Fruit fly (Drosophila melanogaster) whole organism, embryonic: ENCODE measurements around the gene RluA-1.

Experiments used
- Awh ChIP-seq: fragments of 200-800 bp; sonication (Bioruptor generic); IDR thresholded peaks from 2 replicates; pipeline ENCODE4, ENCODE4 v1.3.6; 2022; ENCODE audit warnings: missing biosample characterization, missing genetic modification characterization
- B-H2 ChIP-seq: fragments of 200-800 bp; sonication (Bioruptor generic); optimal IDR thresholded peaks from 2 replicates; lab custom pipeline; 2018; ENCODE audit warnings: missing biosample characterization, mild to moderate bottlenecking, missing genetic modification characterization
- Bdp1 ChIP-seq: fragments of 200-800 bp; sonication (Bioruptor generic); optimal IDR thresholded peaks from 3 replicates; lab custom pipeline; 2016; ENCODE audit warnings: missing biosample characterization, missing genetic modification characterization
- CG10209 ChIP-seq: fragments of 200-800 bp; sonication (Bioruptor generic); optimal IDR thresholded peaks from 3 replicates; lab custom pipeline; 2017; ENCODE audit warnings: missing biosample characterization, mild to moderate bottlenecking, missing genetic modification characterization, missing genetic modification reagents
- CG10431 ChIP-seq: fragments of 200-800 bp; sonication (Bioruptor generic); optimal IDR thresholded peaks from 3 replicates; lab custom pipeline; 2018; ENCODE audit warnings: missing biosample characterization, mild to moderate bottlenecking, missing genetic modification characterization
- CG10543 ChIP-seq: fragments of 200-800 bp; sonication (Bioruptor generic); optimal IDR thresholded peaks from 3 replicates; lab custom pipeline; 2017; ENCODE audit warnings: missing biosample characterization, mild to moderate bottlenecking, missing genetic modification characterization, moderate library complexity
- CG11085 ChIP-seq: fragments of 200-800 bp; sonication (Bioruptor generic); IDR thresholded peaks from 2 replicates; pipeline ENCODE4 v1.3.6; 2022; ENCODE audit warnings: missing biosample characterization, missing genetic modification characterization
- CG11456 ChIP-seq: fragments of 200-800 bp; sonication (Bioruptor generic); IDR thresholded peaks from 3 replicates; pipeline ENCODE4 v1.3.6; 2022; ENCODE audit warnings: missing biosample characterization, missing genetic modification characterization
- CG12071 ChIP-seq: fragments of 200-800 bp; sonication (Bioruptor generic); optimal IDR thresholded peaks from 3 replicates; lab custom pipeline; 2018; ENCODE audit warnings: missing biosample characterization, mild to moderate bottlenecking, missing genetic modification characterization
- CG17186 ChIP-seq: fragments of 200-800 bp; sonication (Bioruptor generic); optimal IDR thresholded peaks from 3 replicates; lab custom pipeline; 2017; ENCODE audit warnings: missing biosample characterization, missing genetic modification reagents, missing genetic modification characterization
- CG17361 ChIP-seq: fragments of 200-800 bp; sonication (Bioruptor generic); IDR thresholded peaks from 3 replicates; pipeline ENCODE4 v1.3.6; 2022; ENCODE audit warnings: missing biosample characterization, missing genetic modification characterization
- CG17829 ChIP-seq: fragments of 200-800 bp; optimal IDR thresholded peaks from 2 replicates; lab custom pipeline; 2019; ENCODE audit warnings: missing biosample characterization, mild to moderate bottlenecking, missing genetic modification characterization, moderate library complexity
- CG30403 ChIP-seq: fragments of 200-800 bp; sonication (Bioruptor generic); optimal IDR thresholded peaks from 3 replicates; lab custom pipeline; 2016; ENCODE audit warnings: missing biosample characterization, missing genetic modification characterization
- CG3163 ChIP-seq: fragments of 200-800 bp; sonication (Bioruptor generic); optimal IDR thresholded peaks from 3 replicates; lab custom pipeline; 2016; ENCODE audit warnings: missing biosample characterization, missing genetic modification characterization
- CG3995 ChIP-seq: fragments of 200-800 bp; sonication (Bioruptor generic); optimal IDR thresholded peaks from 3 replicates; lab custom pipeline; 2016; ENCODE audit warnings: missing biosample characterization, missing genetic modification characterization
- CG4328 ChIP-seq: fragments of 200-800 bp; sonication (Bioruptor generic); optimal IDR thresholded peaks from 3 replicates; lab custom pipeline; 2017; ENCODE audit warnings: missing biosample characterization, missing genetic modification reagents, missing genetic modification characterization
- CG4854 ChIP-seq: fragments of 200-800 bp; sonication (Bioruptor generic); optimal IDR thresholded peaks from 2 replicates; lab custom pipeline; 2016; ENCODE audit warnings: missing biosample characterization, missing genetic modification characterization, inconsistent platforms
- CG9609 ChIP-seq: fragments of 200-800 bp; sonication (Bioruptor generic); optimal IDR thresholded peaks from 3 replicates; lab custom pipeline; 2016; ENCODE audit warnings: missing biosample characterization, missing genetic modification characterization
- Dad ChIP-seq: fragments of 200-800 bp; sonication (Bioruptor generic); optimal IDR thresholded peaks from 3 replicates; lab custom pipeline; 2016; ENCODE audit warnings: missing biosample characterization, missing genetic modification characterization
- Dp ChIP-seq: fragments of 200-800 bp; sonication (Bioruptor generic); optimal IDR thresholded peaks from 2 replicates; lab custom pipeline; 2018; ENCODE audit warnings: missing biosample characterization, mild to moderate bottlenecking, missing genetic modification characterization, moderate library complexity
- E2f2 ChIP-seq: fragments of 200-800 bp; sonication (Bioruptor generic); IDR thresholded peaks from 2 replicates; pipeline ENCODE4 v1.3.6; 2022; ENCODE audit warnings: missing biosample characterization, missing genetic modification characterization
- Eip74EF ChIP-seq, 2 experiments: fragments of 200-800 bp in 1 of 2; fragments of >200 bp in 1 of 2; sonication (Bioruptor generic) in 1 of 2; optimal IDR thresholded peaks; 2 replicates each; lab custom pipeline; 2017 to 2019; ENCODE audit warnings: missing biosample characterization in 2 of 2, missing genetic modification characterization in 2 of 2, mild to moderate bottlenecking in 1 of 2, moderate library complexity in 1 of 2
- Fer2 ChIP-seq: fragments of 200-800 bp; sonication (Bioruptor generic); optimal IDR thresholded peaks from 2 replicates; lab custom pipeline; 2018; ENCODE audit warnings: missing biosample characterization, mild to moderate bottlenecking, missing genetic modification characterization, moderate library complexity
- HmgD ChIP-seq: fragments of 200-800 bp; sonication (Bioruptor generic); optimal IDR thresholded peaks from 3 replicates; lab custom pipeline; 2016; ENCODE audit warnings: missing biosample characterization, missing genetic modification characterization
- Lim3 ChIP-seq: fragments of 200-800 bp; sonication (Bioruptor generic); IDR thresholded peaks from 2 replicates; pipeline ENCODE4 v1.3.6; 2022; ENCODE audit warnings: missing biosample characterization, missing genetic modification characterization
- Mrtf ChIP-seq: fragments of 200-800 bp; sonication (Bioruptor generic); IDR thresholded peaks from 3 replicates; pipeline ENCODE4 v1.3.6; 2022; ENCODE audit warnings: missing biosample characterization, missing genetic modification characterization
- NC2β ChIP-seq: fragments of 200-800 bp; sonication (Bioruptor generic); optimal IDR thresholded peaks from 2 replicates; lab custom pipeline; 2016; ENCODE audit warnings: missing biosample characterization, missing genetic modification characterization
- Ravus ChIP-seq: fragments of 200-800 bp; sonication (Bioruptor generic); IDR thresholded peaks from 2 replicates; pipeline ENCODE4 v1.3.6; 2022; ENCODE audit warnings: missing biosample characterization, missing genetic modification characterization
- ab ChIP-seq: fragments of 200-800 bp; sonication (Bioruptor generic); optimal IDR thresholded peaks from 2 replicates; lab custom pipeline; 2016; ENCODE audit warnings: missing biosample characterization, missing genetic modification characterization
- cg ChIP-seq: fragments of 200-800 bp; sonication (Bioruptor generic); optimal IDR thresholded peaks from 3 replicates; lab custom pipeline; 2019; ENCODE audit warnings: missing biosample characterization, mild to moderate bottlenecking, missing genetic modification characterization, moderate library complexity
- corto ChIP-seq: fragments of 200-800 bp; sonication (Bioruptor generic); optimal IDR thresholded peaks from 2 replicates; lab custom pipeline; 2016; ENCODE audit warnings: missing biosample characterization, mild to moderate bottlenecking, missing genetic modification characterization, moderate library complexity
- crc ChIP-seq: fragments of 200-800 bp; sonication (Bioruptor generic); optimal IDR thresholded peaks from 2 replicates; lab custom pipeline; 2016; ENCODE audit warnings: missing biosample characterization, missing genetic modification characterization
- gfzf ChIP-seq: fragments of 200-800 bp; sonication (Bioruptor generic); optimal IDR thresholded peaks from 2 replicates; lab custom pipeline; 2016; ENCODE audit warnings: missing biosample characterization, mild to moderate bottlenecking, missing genetic modification characterization, moderate library complexity
- jigr1 ChIP-seq: fragments of 200-800 bp; sonication (Bioruptor generic); IDR thresholded peaks from 3 replicates; pipeline ENCODE4 v1.3.6; 2022; ENCODE audit warnings: missing biosample characterization, missing genetic modification characterization
- jumu ChIP-seq: fragments of 200-800 bp; sonication (Bioruptor generic); optimal IDR thresholded peaks from 3 replicates; lab custom pipeline; 2016; ENCODE audit warnings: missing biosample characterization, missing genetic modification characterization
- lov ChIP-seq, 2 experiments: fragments of 200-800 bp in 1 of 2; fragments of >200 bp in 1 of 2; sonication (Bioruptor generic) in 1 of 2; IDR thresholded peaks in 1 of 2; optimal IDR thresholded peaks in 1 of 2; 2 replicates in 1 of 2; 3 replicates in 1 of 2; pipeline versions ENCODE4 v1.3.6 to Lab custom; 2017 to 2022; ENCODE audit warnings: missing biosample characterization in 1 of 2, missing genetic modification characterization in 1 of 2
- luna ChIP-seq: fragments of 200-800 bp; sonication (Bioruptor generic); optimal IDR thresholded peaks from 2 replicates; lab custom pipeline; 2016; ENCODE audit warnings: missing biosample characterization, missing genetic modification characterization
- nom ChIP-seq: fragments of 200-800 bp; sonication (Bioruptor generic); optimal IDR thresholded peaks from 2 replicates; lab custom pipeline; 2017; ENCODE audit warnings: missing biosample characterization, missing genetic modification characterization, mild to moderate bottlenecking, moderate library complexity, missing genetic modification reagents
- oc ChIP-seq: fragments of 200-800 bp; sonication (Bioruptor generic); optimal IDR thresholded peaks from 2 replicates; lab custom pipeline; 2018; ENCODE audit warnings: missing biosample characterization, mild to moderate bottlenecking, missing genetic modification characterization, moderate library complexity
- pan ChIP-seq, 4 experiments: fragments of >200 bp in 3 of 4; fragments of 200-800 bp in 1 of 4; sonication (Bioruptor generic) in 1 of 4; optimal IDR thresholded peaks in 3 of 4; IDR thresholded peaks in 1 of 4; 2 replicates each; pipeline versions ENCODE4 v1.3.6 to Lab custom; 2017 to 2022; ENCODE audit warnings: missing biosample characterization in 2 of 4, missing genetic modification characterization in 2 of 4, mixed read lengths in 1 of 4
- psq ChIP-seq: fragments of 200-800 bp; sonication (Bioruptor generic); optimal IDR thresholded peaks from 2 replicates; lab custom pipeline; 2017; ENCODE audit warnings: missing biosample characterization, missing genetic modification characterization
- slou ChIP-seq: fragments of 200-800 bp; sonication (Bioruptor generic); optimal IDR thresholded peaks from 3 replicates; lab custom pipeline; 2016; ENCODE audit warnings: missing biosample characterization, missing genetic modification characterization
- stc ChIP-seq: fragments of 200-800 bp; sonication (Bioruptor generic); IDR thresholded peaks from 2 replicates; pipeline ENCODE4 v1.3.6; 2022; ENCODE audit warnings: missing biosample characterization, missing genetic modification characterization
- toy ChIP-seq: fragments of 200-800 bp; sonication (Bioruptor generic); IDR thresholded peaks from 2 replicates; pipeline ENCODE4 v1.3.6; 2022; ENCODE audit warnings: missing biosample characterization, missing genetic modification characterization
- trem ChIP-seq: fragments of 200-800 bp; optimal IDR thresholded peaks from 3 replicates; lab custom pipeline; 2019; ENCODE audit warnings: missing biosample characterization, mild to moderate bottlenecking, missing genetic modification characterization, moderate library complexity
- ttk ChIP-seq: fragments of 200-800 bp; sonication (Bioruptor generic); IDR thresholded peaks from 2 replicates; pipeline ENCODE4 v2.1.2; 2022; ENCODE audit warnings: missing biosample characterization, missing genetic modification characterization
- unc-4 ChIP-seq: fragments of 200-800 bp; sonication (Bioruptor generic); IDR thresholded peaks from 2 replicates; pipeline ENCODE4 v1.3.6; 2022; ENCODE audit warnings: missing biosample characterization, missing genetic modification characterization; ENCODE audit not compliant: partially characterized antibody
- yki ChIP-seq: fragments of >200 bp; optimal IDR thresholded peaks from 3 replicates; lab custom pipeline; 2018
- zf30C ChIP-seq: fragments of 200-800 bp; sonication (Bioruptor generic); optimal IDR thresholded peaks from 3 replicates; lab custom pipeline; 2018; ENCODE audit warnings: missing biosample characterization, mild to moderate bottlenecking, missing genetic modification characterization

Gene RluA-1

DNA sequence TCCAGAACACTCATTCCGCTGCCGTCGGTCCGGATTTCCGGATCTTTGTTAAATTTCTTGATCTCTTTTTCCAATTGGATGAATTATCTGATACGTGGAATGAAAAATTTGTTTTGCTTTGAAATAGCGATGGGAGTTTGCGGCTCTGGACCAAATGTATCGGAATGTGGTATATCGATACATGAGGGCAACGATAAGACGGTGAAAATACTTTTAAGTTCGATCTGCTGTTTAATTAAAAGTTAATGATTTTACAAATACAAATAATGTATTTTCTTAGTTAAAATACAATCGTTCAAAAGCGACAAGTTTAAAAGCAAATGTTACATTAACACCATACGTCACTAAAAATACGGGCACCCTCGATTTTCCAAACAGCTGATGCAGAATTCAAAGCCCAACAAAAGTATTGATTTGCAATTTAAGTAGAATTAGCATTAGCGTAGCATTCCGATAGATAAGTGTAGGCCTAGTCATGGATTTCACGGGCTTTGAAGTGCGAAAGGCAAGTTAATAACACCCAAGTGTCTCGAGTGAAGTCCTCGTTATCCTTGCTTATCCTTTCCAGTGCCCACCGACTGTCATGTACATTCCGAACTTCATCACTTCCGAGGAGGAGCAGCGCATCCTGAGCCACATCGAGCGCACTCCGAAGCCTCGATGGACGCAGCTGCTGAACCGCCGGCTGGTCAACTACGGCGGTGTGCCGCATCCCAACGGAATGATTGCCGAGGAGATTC, 14.5 kb upstream of the RluA-1 start, which contains the start of the genes Cog4 and CG6144 (continued):
- TF ChIP-seq oc (tag; lab: Kevin White, UChicago) (no peak), E2f2 (GFP tag; lab: Robert Waterston, UW) (peak; percentile 52), jigr1 (GFP tag; lab: Robert Waterston, UW) (no peak), cg (GFP tag; lab: Kevin White, UChicago) (no peak), CG10431 (GFP tag; lab: Kevin White, UChicago) (no peak), CG4854 (GFP tag; lab: Kevin White, UChicago) (no peak), psq (no peak), CG4328 (GFP tag; lab: Kevin White, UChicago) (no peak), jumu (GFP tag; lab: Kevin White, UChicago) (peak; percentile 47), CG10543 (GFP tag; lab: Kevin White, UChicago) (no peak), CG17186 (GFP tag; lab: Kevin White, UChicago) (no peak), CG11085 (GFP tag; lab: Robert Waterston, UW) (no peak), corto (GFP tag; lab: Kevin White, UChicago) (no peak), CG3995 (peak; percentile 91), Awh (GFP tag; lab: Robert Waterston, UW) (no peak), CG30403 (GFP tag; lab: Kevin White, UChicago) (peak; percentile 44), Fer2 (tag; lab: Kevin White, UChicago) (no peak), trem (peak; percentile 57), crc (no peak), Dad (GFP tag; lab: Kevin White, UChicago) (no peak), gfzf (GFP tag; lab: Kevin White, UChicago) (peak; percentile 56), luna (GFP tag; lab: Kevin White, UChicago) (no peak), CG17829 (peak; percentile 27), NC2β (GFP tag; lab: Kevin White, UChicago) (no peak), Ravus (GFP tag; lab: Robert Waterston, UW) (no peak), CG3163 (GFP tag; lab: Kevin White, UChicago) (no peak), nom (GFP tag; lab: Kevin White, UChicago) (no peak), ttk (GFP tag; lab: Robert Waterston, UW) (no peak), B-H2 (GFP tag; lab: Kevin White, UChicago) (no peak), HmgD (GFP tag; lab: Kevin White, UChicago) (no peak), stc (GFP tag; lab: Robert Waterston, UW) (no peak), pan (optimal IDR thresholded peaks at IDR 0.05; lab: Kevin White, UChicago) (no peak), pan (GFP tag; optimal IDR thresholded peaks at IDR 0.05 in 1 of 2, IDR thresholded peaks at IDR 0.05 in 1 of 2) (peak in 1 of 2 experiments; percentile 34), CG12071 (GFP tag; lab: Kevin White, UChicago) (no peak), Eip74EF (GFP tag; optimal IDR thresholded peaks at IDR 0.05; lab: Kevin White, UChicago) (no peak), slou (no peak), unc-4 (GFP tag; lab: Robert Waterston, UW) (peak; percentile 83), Mrtf (GFP tag; lab: Robert Waterston, UW) (no peak), Dp (GFP tag; lab: Kevin White, UChicago) (peak; percentile 45), zf30C (GFP tag; lab: Kevin White, UChicago) (no peak), toy (no peak), yki (lab: Kevin White, UChicago) (no peak), Bdp1 (GFP tag; lab: Kevin White, UChicago) (no peak), ab (no peak), Lim3 (no peak), CG17361 (no peak), CG11456 (GFP tag; lab: Robert Waterston, UW) (no peak), lov (optimal IDR thresholded peaks at IDR 0.05; lab: Kevin White, UChicago) (no peak), lov (GFP tag; IDR thresholded peaks at IDR 0.05; lab: Robert Waterston, UW) (no peak), CG10209 (GFP tag; lab: Kevin White, UChicago) (no peak), CG9609 (GFP tag; lab: Kevin White, UChicago) (no peak)
